Fruit fly (Drosophila melanogaster): ENCODE measurements around the gene CG9536.

CG9536 gene

dm6 chr2L:6471978-6472776, 4.6 kb downstream of the CG9536 start (continued):
- TF ChIP-seq ind (GFP tag; optimal IDR thresholded peaks at IDR 0.05), result peak; percentile 21
- no peak for TF ChIP-seq zfh2 (GFP tag; optimal IDR thresholded peaks at IDR 0.05)
- TF ChIP-seq CG6175 (GFP tag; IDR thresholded peaks at IDR 0.05), result 0 out of 3 replicates have a peak, but pooled peaks have one; percentile 21
- TF ChIP-seq sob (GFP tag; IDR thresholded peaks at IDR 0.05), result 0 out of 2 replicates have a peak, but pooled peaks have one; percentile 5
- 0 out of 3 replicates have a peak, but pooled peaks have one; percentile 8 for TF ChIP-seq gce (GFP tag; IDR thresholded peaks at IDR 0.05)
- TF ChIP-seq dmrt99B (tag; optimal IDR thresholded peaks at IDR 0.05), result peak; percentile 55
- no peak for TF ChIP-seq CG4424 (GFP tag; optimal IDR thresholded peaks at IDR 0.05)
- peak; percentile 60 for TF ChIP-seq CG2678 (tag; optimal IDR thresholded peaks at IDR 0.05)
- TF ChIP-seq lov (optimal IDR thresholded peaks at IDR 0.05), result no peak
- 0 out of 3 replicates have a peak, but pooled peaks have one; percentile 24 for TF ChIP-seq lov (GFP tag; IDR thresholded peaks at IDR 0.05)
- peak; percentile 20 for TF ChIP-seq cg (GFP tag; optimal IDR thresholded peaks at IDR 0.05)
- peak; percentile 32; the same call in 1 of the 2 replicates for TF ChIP-seq Taf1 (GFP tag; IDR thresholded peaks at IDR 0.05)
- TF ChIP-seq row (GFP tag; IDR thresholded peaks at IDR 0.05), result peak; percentile 49
- TF ChIP-seq cwo (GFP tag; optimal IDR thresholded peaks at IDR 0.05), result peak; percentile 4
- TF ChIP-seq seq (GFP tag; IDR thresholded peaks at IDR 0.05), result 0 out of 2 replicates have a peak, but pooled peaks have one; percentile 18
- 0 out of 2 replicates have a peak, but pooled peaks have one; percentile 27 for TF ChIP-seq esg (GFP tag; conservative IDR thresholded peaks at IDR 0.05)
- no peak for TF ChIP-seq ranshi (GFP tag; IDR thresholded peaks at IDR 0.05)
- TF ChIP-seq toy (GFP tag; IDR thresholded peaks at IDR 0.05), result no peak
- TF ChIP-seq otp (GFP tag; IDR thresholded peaks at IDR 0.05), result no peak
- TF ChIP-seq D19B (GFP tag; optimal IDR thresholded peaks at IDR 0.05), result peak; percentile 92
- peak; percentile 22; the same call in 1 of the 2 replicates for TF ChIP-seq CG14014 (GFP tag; IDR thresholded peaks at IDR 0.05)
- TF ChIP-seq Hand (GFP tag; optimal IDR thresholded peaks at IDR 0.05), result no peak
- TF ChIP-seq bbx (GFP tag; IDR thresholded peaks at IDR 0.05; ENCODE audit: partially characterized antibody), result peak; percentile 40; the same call in 1 of the 2 replicates
- peak; percentile 47 for TF ChIP-seq CG15269 (tag; optimal IDR thresholded peaks at IDR 0.05)
- peak; percentile 50 for TF ChIP-seq Meics (GFP tag; optimal IDR thresholded peaks at IDR 0.05)
- TF ChIP-seq rib (GFP tag; IDR thresholded peaks at IDR 0.05), result no peak
- no peak for TF ChIP-seq CG2120 (GFP tag; optimal IDR thresholded peaks at IDR 0.05)
- peak; percentile 52 for TF ChIP-seq Sox100B (GFP tag; optimal IDR thresholded peaks at IDR 0.05)
- 0 out of 2 replicates have a peak, but pooled peaks have one; percentile 33 for TF ChIP-seq NFAT (GFP tag; IDR thresholded peaks at IDR 0.05)
- no peak for TF ChIP-seq disco-r (GFP tag; optimal IDR thresholded peaks at IDR 0.05)
- peak in 1 of 2 experiments; percentile 2 for TF ChIP-seq Eip74EF (GFP tag; optimal IDR thresholded peaks at IDR 0.05)
- no peak for TF ChIP-seq HHEX (GFP tag; optimal IDR thresholded peaks at IDR 0.05)
- TF ChIP-seq lab (GFP tag; optimal IDR thresholded peaks at IDR 0.05), result peak; percentile 14
- peak; percentile 47 for TF ChIP-seq CG13424 (tag; optimal IDR thresholded peaks at IDR 0.05)
- peak; percentile 36 for TF ChIP-seq mirr (GFP tag; optimal IDR thresholded peaks at IDR 0.05)
- peak; percentile 54 for TF ChIP-seq sd (tag; optimal IDR thresholded peaks at IDR 0.05)
- peak; percentile 22; the same call in 1 of the 2 replicates for TF ChIP-seq vvl (GFP tag; IDR thresholded peaks at IDR 0.05)
- TF ChIP-seq nau (GFP tag; optimal IDR thresholded peaks at IDR 0.05), result peak; percentile 20
- TF ChIP-seq CG3281 (GFP tag; optimal IDR thresholded peaks at IDR 0.05), result no peak
- TF ChIP-seq bcd (GFP tag; optimal IDR thresholded peaks at IDR 0.05), result peak; percentile 38
- TF ChIP-seq CG7556 (GFP tag; optimal IDR thresholded peaks at IDR 0.05), result peak; percentile 8
- TF ChIP-seq CG2712 (tag; optimal IDR thresholded peaks at IDR 0.05), result peak; percentile 35
- 0 out of 3 replicates have a peak, but pooled peaks have one; percentile 25 for TF ChIP-seq Opbp (GFP tag; IDR thresholded peaks at IDR 0.05; ENCODE audit: partially characterized antibody)
- no peak for TF ChIP-seq hkb (optimal IDR thresholded peaks at IDR 0.05)
- no peak for TF ChIP-seq hkb (GFP tag; IDR thresholded peaks at IDR 0.05)
- TF ChIP-seq onecut (GFP tag; IDR thresholded peaks at IDR 0.05), result no peak
- TF ChIP-seq chinmo (GFP tag; IDR thresholded peaks at IDR 0.05; ENCODE audit: partially characterized antibody), result peak; percentile 78; the same call in 2 of the 4 replicates
- peak; percentile 36 for TF ChIP-seq CG30403 (GFP tag; optimal IDR thresholded peaks at IDR 0.05)
